Worm (Caenorhabditis elegans) whole organism, midembryonic: Measurements from ENCODE around the gene pmk-1.

ENCODE experiments used
- T22C8.4 ChIP-seq: fragments of 200-800 bp; sonication (Bioruptor generic); IDR thresholded peaks from 2 replicates; pipeline ENCODE4 v1.3.6; 2022; ENCODE audit warnings: missing genetic modification characterization, missing compliant biosample characterization
- cog-1 ChIP-seq: sonication (generic microtip); optimal IDR thresholded peaks from 2 replicates; lab custom pipeline; 2016; ENCODE audit warnings: missing genetic modification characterization, missing compliant biosample characterization
- flt-1 ChIP-seq: fragments of 200-800 bp; sonication (Bioruptor generic); IDR thresholded peaks from 2 replicates; pipeline ENCODE4 v1.3.6; 2022; ENCODE audit warnings: missing genetic modification characterization, missing compliant biosample characterization
- klf-2 ChIP-seq: fragments of 200-800 bp; sonication (Bioruptor generic); conservative IDR thresholded peaks from 2 replicates; pipeline ENCODE4 v1.3.6; 2022; ENCODE audit warnings: missing genetic modification reagents, missing genetic modification characterization, missing compliant biosample characterization
- med-1 ChIP-seq: sonication (generic microtip); optimal IDR thresholded peaks from 2 replicates; lab custom pipeline; 2017; ENCODE audit warnings: missing genetic modification characterization, mild to moderate bottlenecking, missing compliant biosample characterization, antibody characterized with exemption, missing genetic modification reagents; ENCODE audit not compliant: insufficient read depth
- ref-1 ChIP-seq: fragments of 200-800 bp; sonication (Bioruptor generic); conservative IDR thresholded peaks from 2 replicates; pipeline ENCODE4 v1.3.6; 2022; ENCODE audit warnings: missing genetic modification reagents, missing genetic modification characterization, missing compliant biosample characterization
- tab-1 ChIP-seq: fragments of 200-800 bp; sonication (Bioruptor generic); IDR thresholded peaks from 2 replicates; pipeline ENCODE4 v1.3.6; 2022; ENCODE audit warnings: missing genetic modification characterization, missing compliant biosample characterization
- ztf-23 ChIP-seq: fragments of 200-800 bp; sonication (Bioruptor generic); IDR thresholded peaks from 2 replicates; pipeline ENCODE4 v1.3.6; 2022; ENCODE audit warnings: missing genetic modification reagents, missing genetic modification characterization, missing compliant biosample characterization
- ztf-29 ChIP-seq: fragments of 200-800 bp; sonication (Bioruptor generic); IDR thresholded peaks from 2 replicates; pipeline ENCODE4 v1.3.6; 2022; ENCODE audit warnings: missing genetic modification reagents, missing genetic modification characterization, missing compliant biosample characterization

pmk-1 gene

DNA sequence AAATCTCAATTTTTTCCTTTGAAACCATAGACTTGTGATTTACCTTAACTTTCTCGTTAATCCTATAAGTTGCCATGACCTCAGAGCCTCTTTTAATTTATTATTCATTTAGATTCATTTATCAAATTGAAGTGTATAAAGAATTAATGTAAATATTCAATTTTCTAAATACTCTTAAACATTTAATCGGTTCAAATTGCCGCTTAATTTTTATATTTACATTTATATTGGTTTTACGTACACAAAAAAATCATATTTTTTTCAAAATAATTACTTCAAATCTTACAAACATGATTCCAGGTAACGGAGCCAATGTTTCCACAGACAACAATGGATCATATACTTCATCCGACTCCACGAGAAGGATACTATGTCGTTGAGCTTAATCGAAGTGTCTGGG, at the start of gene pmk-1:
Gene pmk-1 (plus strand): TSS at position 301 of the 400 bp plus-strand sequence.
- TF ChIP-seq flt-1 (GFP tag; lab: Robert Waterston, UW) (no peak), ztf-29 (GFP tag; lab: Robert Waterston, UW) (no peak), tab-1 (GFP tag; lab: Robert Waterston, UW) (no peak), cog-1 (no peak), ref-1 (GFP tag; lab: Robert Waterston, UW) (no peak), ztf-23 (GFP tag; lab: Robert Waterston, UW) (no peak), klf-2 (GFP tag; lab: Robert Waterston, UW) (no peak), med-1 (GFP tag; lab: Kevin White, UChicago) (no peak), T22C8.4 (GFP tag; lab: Robert Waterston, UW) (no peak)

DNA sequence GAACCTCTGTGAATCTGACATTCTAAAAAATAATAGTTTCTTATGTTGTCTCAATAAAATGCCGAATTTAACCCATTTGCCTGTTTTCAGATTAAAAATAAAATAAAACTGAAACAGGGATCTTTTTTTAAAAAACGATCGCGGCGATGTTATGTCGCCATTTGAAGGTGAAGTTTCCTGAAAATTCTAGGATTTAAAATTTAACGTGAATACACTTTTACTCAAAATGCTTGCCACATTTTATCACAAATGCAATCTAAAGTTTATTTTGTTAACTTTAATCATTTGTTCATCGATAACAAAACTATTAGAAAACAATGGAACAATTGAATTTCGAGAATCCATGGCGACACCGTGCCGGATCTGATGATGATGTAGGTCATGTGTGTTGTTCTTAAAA, 49.0 kb upstream of the pmk-1 start, which contains the start of gene Y42H9AR.2:
Gene Y42H9AR.2 (plus strand): TSS at position 301 of the 400 bp plus-strand sequence.
- TF ChIP-seq T22C8.4 (GFP tag; lab: Robert Waterston, UW) (no peak), klf-2 (GFP tag; lab: Robert Waterston, UW) (no peak), ztf-29 (GFP tag; lab: Robert Waterston, UW) (no peak), ztf-23 (GFP tag; lab: Robert Waterston, UW) (no peak), med-1 (GFP tag; lab: Kevin White, UChicago) (no peak), ref-1 (GFP tag; lab: Robert Waterston, UW) (no peak)

DNA sequence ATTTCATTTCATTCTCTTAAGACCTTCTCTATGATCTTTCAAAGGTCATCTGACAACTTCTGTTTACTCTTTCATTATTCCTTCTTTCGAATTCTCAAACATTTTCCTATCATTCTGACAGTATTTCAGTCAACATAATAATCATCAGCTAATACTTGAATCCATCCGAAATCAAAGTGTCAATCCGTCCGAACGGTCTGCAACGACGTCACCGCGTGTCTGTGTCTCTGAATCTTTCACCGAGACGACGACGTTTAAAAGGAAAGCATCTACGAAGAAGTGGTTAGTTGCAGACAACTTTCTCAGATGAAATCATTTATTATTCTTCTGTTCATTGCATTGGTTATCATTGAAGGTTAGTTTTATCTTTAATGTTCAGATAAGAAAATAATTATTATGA, 46.4 kb upstream of the pmk-1 start, which contains the start of gene Y42H9AR.5:
Gene Y42H9AR.5 (plus strand): TSS at position 301 of the 400 bp plus-strand sequence.
- TF ChIP-seq ztf-23 (GFP tag; lab: Robert Waterston, UW) (no peak), T22C8.4 (GFP tag; lab: Robert Waterston, UW) (no peak), klf-2 (GFP tag; lab: Robert Waterston, UW) (no peak), ztf-29 (GFP tag; lab: Robert Waterston, UW) (no peak), med-1 (GFP tag; lab: Kevin White, UChicago) (no peak), flt-1 (GFP tag; lab: Robert Waterston, UW) (no peak), cog-1 (no peak), tab-1 (GFP tag; lab: Robert Waterston, UW) (no peak)

DNA sequence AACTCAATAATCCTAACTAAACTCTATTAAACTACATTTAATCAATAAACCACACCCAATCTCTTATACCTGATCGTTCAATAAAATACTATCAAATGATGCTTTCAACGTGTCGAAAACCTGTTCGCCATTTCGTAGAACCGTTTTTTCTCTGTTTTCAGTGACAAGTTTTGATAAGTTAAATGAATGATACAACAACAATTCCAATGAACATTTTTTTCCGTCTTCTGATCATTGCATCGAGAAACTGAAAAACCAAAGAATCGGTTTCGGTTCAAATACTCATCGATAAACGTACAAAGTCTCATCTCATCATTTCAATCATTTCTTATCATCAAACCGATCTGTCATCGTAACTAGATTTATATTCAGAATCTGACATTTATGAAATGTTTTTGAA, 45.4 kb upstream of the pmk-1 start:
- TF ChIP-seq ztf-23 (GFP tag; lab: Robert Waterston, UW) (no peak), klf-2 (GFP tag; lab: Robert Waterston, UW) (no peak), T22C8.4 (GFP tag; lab: Robert Waterston, UW) (no peak), tab-1 (GFP tag; lab: Robert Waterston, UW) (no peak), flt-1 (GFP tag; lab: Robert Waterston, UW) (no peak), ztf-29 (GFP tag; lab: Robert Waterston, UW) (no peak), cog-1 (no peak), med-1 (GFP tag; lab: Kevin White, UChicago) (no peak), ref-1 (GFP tag; lab: Robert Waterston, UW) (no peak)

DNA sequence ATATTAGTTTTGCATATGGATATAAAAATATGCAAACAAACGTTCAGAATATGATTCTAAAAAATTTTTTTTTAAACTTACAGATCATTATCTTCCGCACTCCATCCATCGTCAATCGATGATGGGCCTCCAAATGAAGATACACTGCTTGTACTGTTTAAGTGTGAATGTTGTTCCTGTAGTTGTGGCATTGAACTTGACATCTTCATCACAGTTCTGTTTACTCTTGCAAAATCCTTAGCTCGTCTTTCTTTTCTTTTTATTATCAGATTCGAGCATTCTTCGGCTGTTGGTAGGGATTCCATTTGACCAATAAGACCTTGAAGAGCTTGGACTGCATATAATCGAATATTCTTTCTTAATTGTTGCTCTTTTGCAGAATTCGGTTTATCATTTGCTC, 43.5 kb upstream of the pmk-1 start:
- no peak for TF ChIP-seq ztf-29 (GFP tag; lab: Robert Waterston, UW)
- no peak for TF ChIP-seq flt-1 (GFP tag; lab: Robert Waterston, UW)
- TF ChIP-seq med-1 (GFP tag; lab: Kevin White, UChicago): no peak
- no peak for TF ChIP-seq tab-1 (GFP tag; lab: Robert Waterston, UW)
- TF ChIP-seq klf-2 (GFP tag; lab: Robert Waterston, UW): no peak
- no peak for TF ChIP-seq T22C8.4 (GFP tag; lab: Robert Waterston, UW)
- no peak for TF ChIP-seq cog-1
- no peak for TF ChIP-seq ztf-23 (GFP tag; lab: Robert Waterston, UW)
- no peak for TF ChIP-seq ref-1 (GFP tag; lab: Robert Waterston, UW)

DNA sequence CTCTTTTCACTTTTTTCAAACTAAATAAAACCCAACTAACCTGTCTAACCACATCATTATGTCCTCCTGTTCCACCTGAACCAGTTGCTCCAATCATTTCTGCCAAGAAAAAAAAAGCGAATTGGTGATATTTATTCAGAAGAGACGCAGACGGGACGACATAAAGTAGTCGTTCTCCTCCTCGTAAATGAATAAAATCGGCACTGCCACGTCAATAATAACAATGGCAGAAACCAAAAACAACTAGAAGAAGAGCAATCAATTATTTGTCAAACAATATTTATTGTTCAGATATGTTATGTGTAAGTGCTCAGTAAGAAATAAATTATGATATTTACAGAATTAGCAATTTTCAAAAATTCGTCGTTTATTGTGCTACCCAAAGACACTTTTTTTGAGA, 41.1 kb upstream of the pmk-1 start, which contains the start of gene rabs-5:
Gene rabs-5 (minus strand): TSS at position 101 of the 400 bp plus-strand sequence.
- TF ChIP-seq med-1 (GFP tag; lab: Kevin White, UChicago) (no peak), flt-1 (GFP tag; lab: Robert Waterston, UW) (no peak), klf-2 (GFP tag; lab: Robert Waterston, UW) (no peak), cog-1 (no peak)

DNA sequence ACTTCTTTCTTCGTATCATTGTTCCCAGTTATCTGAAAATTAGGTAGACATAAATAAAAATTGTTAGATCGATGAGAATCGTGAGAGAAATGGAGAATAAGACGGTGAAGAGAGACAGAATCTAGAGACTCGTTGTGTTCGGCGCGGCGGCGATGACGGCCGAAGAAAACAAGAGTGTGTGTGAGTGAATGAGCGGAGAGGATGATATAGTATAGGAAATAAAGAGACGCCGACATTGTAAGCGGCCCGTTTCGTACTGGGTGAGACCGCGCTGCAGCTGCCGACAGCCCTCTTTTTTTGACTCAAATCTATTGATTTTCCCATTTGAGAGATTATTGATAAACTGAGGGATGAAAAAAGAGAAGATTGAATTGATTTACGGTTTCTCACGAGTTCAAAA, 36.4 kb upstream of the pmk-1 start, which contains the start of gene Y42H9AR.4:
Gene Y42H9AR.4 (minus strand): TSS at position 32 of the 400 bp plus-strand sequence.
- TF ChIP-seq flt-1 (GFP tag; lab: Robert Waterston, UW): no peak
- no peak for TF ChIP-seq T22C8.4 (GFP tag; lab: Robert Waterston, UW)
- no peak for TF ChIP-seq med-1 (GFP tag; lab: Kevin White, UChicago)
- peak; percentile 46 for TF ChIP-seq cog-1

DNA sequence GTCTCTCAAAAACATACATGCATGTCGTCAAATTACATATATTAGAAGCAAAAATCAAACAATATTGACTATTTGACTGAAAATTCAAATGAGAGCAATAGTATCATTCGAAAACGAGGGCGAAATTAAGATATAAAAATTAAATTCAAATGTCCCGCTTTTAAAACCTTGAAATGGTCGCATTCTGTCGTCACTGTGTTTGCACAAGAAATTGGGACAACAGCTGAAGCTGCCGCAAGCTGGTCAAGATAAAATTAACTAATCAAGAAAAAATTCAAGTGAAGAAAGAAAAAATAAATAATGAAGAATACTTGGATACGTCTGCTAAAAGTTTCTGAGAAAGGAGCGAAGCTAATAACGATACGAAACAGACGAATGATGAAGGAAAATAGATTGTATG, 35.9 kb upstream of the pmk-1 start:
- TF ChIP-seq T22C8.4 (GFP tag; lab: Robert Waterston, UW): no peak
- TF ChIP-seq flt-1 (GFP tag; lab: Robert Waterston, UW): no peak
- TF ChIP-seq ztf-29 (GFP tag; lab: Robert Waterston, UW): no peak
- no peak for TF ChIP-seq klf-2 (GFP tag; lab: Robert Waterston, UW)
- TF ChIP-seq cog-1: no peak

DNA sequence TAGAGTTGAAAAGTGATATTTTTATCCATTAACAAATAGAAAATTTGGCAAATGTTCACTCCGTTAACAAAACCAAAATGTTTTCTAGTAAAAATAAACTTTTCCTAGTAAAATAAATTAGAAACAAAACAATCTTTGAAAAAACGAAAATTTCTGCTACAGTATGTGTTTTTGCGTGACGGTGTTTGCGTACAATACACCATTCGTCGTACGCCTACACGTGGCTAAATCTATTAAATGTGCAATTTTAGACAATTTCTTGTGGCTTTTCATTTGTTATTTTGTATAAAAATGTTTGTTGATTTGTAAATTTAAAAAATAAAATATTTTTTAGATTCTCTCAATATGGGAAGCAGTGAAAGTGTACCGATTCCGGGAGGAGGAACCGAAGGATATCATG, 35.4 kb upstream of the pmk-1 start, which contains the start of gene Y42H9AR.1:
Gene Y42H9AR.1 (plus strand): TSS at position 233 of the 400 bp plus-strand sequence.
- TF ChIP-seq ref-1 (GFP tag; lab: Robert Waterston, UW) (no peak), T22C8.4 (GFP tag; lab: Robert Waterston, UW) (no peak), med-1 (GFP tag; lab: Kevin White, UChicago) (no peak)

DNA sequence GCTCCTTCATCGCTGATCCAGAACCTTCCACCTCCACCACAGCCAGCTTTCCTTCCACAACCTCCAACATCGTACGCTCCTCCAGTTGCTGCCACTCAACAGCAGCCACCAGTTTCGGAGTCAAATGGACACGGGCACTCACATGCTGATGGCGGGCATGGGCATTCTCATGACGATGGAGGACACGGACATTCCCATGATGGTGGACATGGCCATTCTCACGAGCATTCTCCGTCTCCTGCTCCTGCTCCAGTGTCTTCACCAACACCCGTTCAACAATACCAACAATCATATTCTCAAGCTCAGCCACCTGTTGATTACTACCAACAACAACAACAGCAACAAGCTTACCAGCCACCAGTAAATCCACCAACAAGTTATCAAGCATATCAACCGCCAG, 34.1 kb upstream of the pmk-1 start:
- no peak for TF ChIP-seq ztf-23 (GFP tag; lab: Robert Waterston, UW)
- no peak for TF ChIP-seq klf-2 (GFP tag; lab: Robert Waterston, UW)
- no peak for TF ChIP-seq ref-1 (GFP tag; lab: Robert Waterston, UW)
- TF ChIP-seq tab-1 (GFP tag; lab: Robert Waterston, UW): no peak
- TF ChIP-seq ztf-29 (GFP tag; lab: Robert Waterston, UW): no peak
- no peak for TF ChIP-seq T22C8.4 (GFP tag; lab: Robert Waterston, UW)
- no peak for TF ChIP-seq med-1 (GFP tag; lab: Kevin White, UChicago)
